Fruit fly (Drosophila melanogaster) whole organism, embryonic: ENCODE measurements around the gene CG31268.
"Not testable (repeated sequence)": the region's sequence is repeated elsewhere in the genome, so short reads cannot be mapped to it uniquely, and the experiment has no call there.

Experiments used
- CG15479 ChIP-seq: fragments of 200-800 bp; sonication (Bioruptor generic); optimal IDR thresholded peaks from 3 replicates; lab custom pipeline; 2019; ENCODE audit warnings: missing biosample characterization, mild to moderate bottlenecking, missing genetic modification characterization, moderate library complexity
- Camta ChIP-seq: fragments of 200-800 bp; sonication (Bioruptor generic); optimal IDR thresholded peaks from 2 replicates; lab custom pipeline; 2016; ENCODE audit warnings: missing biosample characterization, missing genetic modification characterization
- NFAT ChIP-seq: fragments of 200-800 bp; sonication (Bioruptor generic); IDR thresholded peaks from 2 replicates; pipeline ENCODE4 v1.3.6; 2022; ENCODE audit warnings: missing biosample characterization, missing genetic modification characterization
- Rx ChIP-seq: fragments of 200-800 bp; sonication (Bioruptor generic); IDR thresholded peaks from 2 replicates; pipeline ENCODE4 v1.3.6; 2022; ENCODE audit warnings: missing biosample characterization, missing genetic modification characterization
- Sin3A ChIP-seq: fragments of >200 bp; optimal IDR thresholded peaks from 2 replicates; lab custom pipeline; 2018
- Sry-δ ChIP-seq: fragments of 200-800 bp; sonication (Bioruptor generic); optimal IDR thresholded peaks from 2 replicates; lab custom pipeline; 2016; ENCODE audit warnings: missing biosample characterization, missing genetic modification characterization
- Stat92E ChIP-seq, 3 experiments: fragments of >200 bp in 2 of 3; fragments of 200-800 bp in 1 of 3; sonication (Bioruptor generic) in 1 of 3; optimal IDR thresholded peaks; 2 replicates each; lab custom pipeline; 2017 to 2019; ENCODE audit warnings: missing biosample characterization in 3 of 3, missing genetic modification characterization in 3 of 3, mild to moderate bottlenecking in 1 of 3, moderate library complexity in 1 of 3
- ac ChIP-seq: fragments of 200-800 bp; sonication (Bioruptor generic); optimal IDR thresholded peaks from 3 replicates; lab custom pipeline; 2017; ENCODE audit warnings: missing biosample characterization, mild to moderate bottlenecking, missing genetic modification characterization
- dmrt11E ChIP-seq: fragments of 200-800 bp; sonication (Bioruptor generic); optimal IDR thresholded peaks from 3 replicates; lab custom pipeline; 2018; ENCODE audit warnings: missing biosample characterization, mild to moderate bottlenecking, missing genetic modification characterization, moderate library complexity
- pita ChIP-seq: fragments of 200-800 bp; sonication (Bioruptor generic); optimal IDR thresholded peaks from 2 replicates; lab custom pipeline; 2017; ENCODE audit warnings: missing biosample characterization, mild to moderate bottlenecking, missing genetic modification characterization

- not testable (repeated sequence) for TF ChIP-seq CG15479 (GFP tag; lab: Kevin White, UChicago); Sry-δ; Rx (GFP tag; lab: Robert Waterston, UW); ac (GFP tag; lab: Kevin White, UChicago); Stat92E (GFP tag; optimal IDR thresholded peaks at IDR 0.05; lab: Kevin White, UChicago); Sin3A; pita (GFP tag; lab: Kevin White, UChicago); NFAT (GFP tag; lab: Robert Waterston, UW); dmrt11E (tag; lab: Kevin White, UChicago); Camta
These were observed 38.9 kb upstream of the CG31268 start, which contains the start of gene CG31274 for dm6 chr3R:16992716-16993115.
